Fruit fly (Drosophila melanogaster): ENCODE measurements around the gene TM9SF2.

The TM9SF2 gene

dm6 chr2L:20761951-20762538 lies 27.9 kb upstream of the TM9SF2 start (continued):
- TF ChIP-seq CrebB (tag; optimal IDR thresholded peaks at IDR 0.05) (no peak), CG8359 (GFP tag; optimal IDR thresholded peaks at IDR 0.05; ENCODE audit: borderline replicate concordance) (no peak), CG33557 (GFP tag; optimal IDR thresholded peaks at IDR 0.05) (no peak), CG17802 (tag; optimal IDR thresholded peaks at IDR 0.05) (no peak), sqz (GFP tag; optimal IDR thresholded peaks at IDR 0.05) (no peak), CG4854 (GFP tag; optimal IDR thresholded peaks at IDR 0.05) (peak; percentile 3), Max (GFP tag; optimal IDR thresholded peaks at IDR 0.05) (peak; percentile 36), CG18476 (GFP tag; optimal IDR thresholded peaks at IDR 0.05) (no peak), phol (tag; optimal IDR thresholded peaks at IDR 0.05) (peak; percentile 62), Trl (optimal IDR thresholded peaks at IDR 0.05) (no peak), Trl (GFP tag; optimal IDR thresholded peaks at IDR 0.05) (no peak), vnd (GFP tag; IDR thresholded peaks at IDR 0.05; ENCODE audit: partially characterized antibody) (no peak), D (optimal IDR thresholded peaks at IDR 0.05) (no peak), D (GFP tag; optimal IDR thresholded peaks at IDR 0.05) (peak; percentile 31), schlank (tag; optimal IDR thresholded peaks at IDR 0.05) (no peak), pfk (GFP tag; optimal IDR thresholded peaks at IDR 0.05) (no peak), jing (GFP tag; optimal IDR thresholded peaks at IDR 0.05) (no peak), tio (GFP tag; optimal IDR thresholded peaks at IDR 0.05) (peak; percentile 28), CG34422 (GFP tag; IDR thresholded peaks at IDR 0.05) (0 out of 3 replicates have a peak, but pooled peaks have one; percentile 11), rib (GFP tag; IDR thresholded peaks at IDR 0.05) (no peak), Xbp1 (GFP tag; optimal IDR thresholded peaks at IDR 0.05) (peak; percentile 40), CG11696 (GFP tag; IDR thresholded peaks at IDR 0.05) (peak; percentile 26; the same call in 1 of the 2 replicates), CG6765 (GFP tag; optimal IDR thresholded peaks at IDR 0.05) (no peak), C15 (GFP tag; IDR thresholded peaks at IDR 0.05) (no peak), CG4282 (GFP tag; optimal IDR thresholded peaks at IDR 0.05) (no peak), gce (GFP tag; IDR thresholded peaks at IDR 0.05) (no peak), kay (GFP tag; optimal IDR thresholded peaks at IDR 0.05) (no peak), CG12744 (GFP tag; optimal IDR thresholded peaks at IDR 0.05) (no peak), dimm (GFP tag; IDR thresholded peaks at IDR 0.05) (no peak), NK7.1 (GFP tag; optimal IDR thresholded peaks at IDR 0.05) (no peak), nau (GFP tag; optimal IDR thresholded peaks at IDR 0.05) (no peak), NfI (GFP tag; optimal IDR thresholded peaks at IDR 0.05) (no peak), CG11723 (GFP tag; optimal IDR thresholded peaks at IDR 0.05) (no peak), pnt (GFP tag; optimal IDR thresholded peaks at IDR 0.05) (no peak), gcm (GFP tag; optimal IDR thresholded peaks at IDR 0.05) (peak; percentile 42), PHDP (tag; optimal IDR thresholded peaks at IDR 0.05) (peak; percentile 46), trh (GFP tag; optimal IDR thresholded peaks at IDR 0.05) (no peak), Lpt (GFP tag; optimal IDR thresholded peaks at IDR 0.05) (no peak), CG13775 (GFP tag; optimal IDR thresholded peaks at IDR 0.05) (peak; percentile 37), CG1233 (GFP tag; optimal IDR thresholded peaks at IDR 0.05) (peak; percentile 5), CG13424 (tag; optimal IDR thresholded peaks at IDR 0.05) (peak; percentile 45), CG8388 (GFP tag; optimal IDR thresholded peaks at IDR 0.05) (peak; percentile 50), ab (GFP tag; optimal IDR thresholded peaks at IDR 0.05) (no peak), ase (GFP tag; IDR thresholded peaks at IDR 0.05) (0 out of 3 replicates have a peak, but pooled peaks have one; percentile 47), Hr3 (GFP tag; optimal IDR thresholded peaks at IDR 0.05) (peak; percentile 25), Ravus (GFP tag; IDR thresholded peaks at IDR 0.05) (no peak), CG7987 (GFP tag; optimal IDR thresholded peaks at IDR 0.05) (no peak), Aef1 (GFP tag; IDR thresholded peaks at IDR 0.05) (peak; percentile 42; the same call in 2 of the 3 replicates), yki (optimal IDR thresholded peaks at IDR 0.05) (no peak), CG12659 (GFP tag; optimal IDR thresholded peaks at IDR 0.05) (peak; percentile 32), CG7271 (tag; optimal IDR thresholded peaks at IDR 0.05) (peak; percentile 50)
